Fruit fly (Drosophila melanogaster) whole organism, embryonic: Measurements from ENCODE around the gene CG5355.
A peak's percentile ranks its signal among the peaks of the same experiment; 100 is the strongest.

Experiments used
- Asciz ChIP-seq: fragments of 200-800 bp; sonication (Bioruptor generic); optimal IDR thresholded peaks from 2 replicates; lab custom pipeline; 2017; ENCODE audit warnings: missing biosample characterization, mild to moderate bottlenecking, missing genetic modification characterization, missing genetic modification reagents
- Awh ChIP-seq: fragments of 200-800 bp; sonication (Bioruptor generic); IDR thresholded peaks from 2 replicates; pipeline ENCODE4, ENCODE4 v1.3.6; 2022; ENCODE audit warnings: missing biosample characterization, missing genetic modification characterization
- C15 ChIP-seq: fragments of 200-800 bp; sonication (Bioruptor generic); IDR thresholded peaks from 3 replicates; pipeline ENCODE4 v1.3.6; 2022; ENCODE audit warnings: missing biosample characterization, missing genetic modification characterization
- CG10267 ChIP-seq: fragments of 200-800 bp; sonication (Bioruptor generic); optimal IDR thresholded peaks from 2 replicates; lab custom pipeline; 2018; ENCODE audit warnings: missing biosample characterization, mild to moderate bottlenecking, missing genetic modification characterization, moderate library complexity
- CG10366 ChIP-seq: fragments of 200-800 bp; sonication (Bioruptor generic); IDR thresholded peaks from 2 replicates; pipeline ENCODE4 v1.3.6; 2022; ENCODE audit warnings: missing biosample characterization, missing genetic modification characterization
- CG10654 ChIP-seq: fragments of 200-800 bp; sonication (Bioruptor generic); optimal IDR thresholded peaks from 2 replicates; lab custom pipeline; 2016; ENCODE audit warnings: missing biosample characterization, missing genetic modification characterization
- CG11085 ChIP-seq: fragments of 200-800 bp; sonication (Bioruptor generic); IDR thresholded peaks from 2 replicates; pipeline ENCODE4 v1.3.6; 2022; ENCODE audit warnings: missing biosample characterization, missing genetic modification characterization
- CG11247 ChIP-seq: fragments of 200-800 bp; sonication (Bioruptor generic); IDR thresholded peaks from 2 replicates; pipeline ENCODE4 v1.3.6; 2022; ENCODE audit warnings: missing biosample characterization, missing genetic modification characterization
- CG11398 ChIP-seq: fragments of 200-800 bp; sonication (Bioruptor generic); optimal IDR thresholded peaks from 2 replicates; lab custom pipeline; 2016; ENCODE audit warnings: missing biosample characterization, missing genetic modification characterization
- CG13123 ChIP-seq: fragments of 200-800 bp; sonication (Bioruptor generic); optimal IDR thresholded peaks from 2 replicates; lab custom pipeline; 2016; ENCODE audit warnings: missing biosample characterization, missing genetic modification characterization
- CG15269 ChIP-seq: fragments of 200-800 bp; sonication (Bioruptor generic); optimal IDR thresholded peaks from 2 replicates; lab custom pipeline; 2018; ENCODE audit warnings: missing biosample characterization, mild to moderate bottlenecking, missing genetic modification characterization, moderate library complexity
- CG15514 ChIP-seq: fragments of 200-800 bp; sonication (Bioruptor generic); optimal IDR thresholded peaks from 3 replicates; lab custom pipeline; 2017; ENCODE audit warnings: missing biosample characterization, missing genetic modification characterization, mild to moderate bottlenecking, moderate library complexity, missing genetic modification reagents
- CG1647 ChIP-seq: fragments of 200-800 bp; sonication (Bioruptor generic); optimal IDR thresholded peaks from 3 replicates; lab custom pipeline; 2016; ENCODE audit warnings: missing biosample characterization, missing genetic modification characterization
- CG18011 ChIP-seq: fragments of 200-800 bp; sonication (Bioruptor generic); optimal IDR thresholded peaks from 2 replicates; lab custom pipeline; 2017; ENCODE audit warnings: missing biosample characterization, missing genetic modification characterization, mild to moderate bottlenecking, moderate library complexity, missing genotype
- CG18619 ChIP-seq: fragments of 200-800 bp; sonication (Bioruptor generic); optimal IDR thresholded peaks from 3 replicates; lab custom pipeline; 2017; ENCODE audit warnings: missing biosample characterization, mild to moderate bottlenecking, missing genetic modification characterization
- CG31441 ChIP-seq: fragments of 200-800 bp; sonication (Bioruptor generic); IDR thresholded peaks from 2 replicates; pipeline ENCODE4 v1.3.6; 2022; ENCODE audit warnings: missing biosample characterization, missing genetic modification characterization
- CG4404 ChIP-seq: fragments of 200-800 bp; sonication (Bioruptor generic); IDR thresholded peaks from 2 replicates; pipeline ENCODE4 v1.3.6; 2022; ENCODE audit warnings: missing biosample characterization, missing genetic modification characterization
- CG6272 ChIP-seq: fragments of 200-800 bp; sonication (Bioruptor generic); IDR thresholded peaks from 2 replicates; pipeline ENCODE4 v1.3.6; 2022; ENCODE audit warnings: missing biosample characterization, missing genetic modification characterization
- CG6683 ChIP-seq: fragments of 200-800 bp; sonication (Bioruptor generic); optimal IDR thresholded peaks from 2 replicates; lab custom pipeline; 2017; ENCODE audit warnings: missing biosample characterization, mild to moderate bottlenecking, missing genetic modification characterization, missing genetic modification reagents
- CG6765 ChIP-seq: fragments of 200-800 bp; sonication (Bioruptor generic); optimal IDR thresholded peaks from 3 replicates; lab custom pipeline; 2017; ENCODE audit warnings: missing biosample characterization, mild to moderate bottlenecking, missing genetic modification characterization
- CG7928 ChIP-seq: fragments of 200-800 bp; sonication (Bioruptor generic); optimal IDR thresholded peaks from 2 replicates; lab custom pipeline; 2017; ENCODE audit warnings: missing biosample characterization, mild to moderate bottlenecking, missing genetic modification characterization
- CrebB ChIP-seq: fragments of 200-800 bp; sonication (Bioruptor generic); optimal IDR thresholded peaks from 3 replicates; lab custom pipeline; 2018; ENCODE audit warnings: missing biosample characterization, mild to moderate bottlenecking, missing genetic modification characterization
- D ChIP-seq, 2 experiments: fragments of 200-800 bp in 1 of 2; fragments of >200 bp in 1 of 2; sonication (Bioruptor generic) in 1 of 2; optimal IDR thresholded peaks; 2 replicates in 1 of 2; 3 replicates in 1 of 2; lab custom pipeline; 2017; ENCODE audit warnings: mild to moderate bottlenecking in 1 of 2, missing biosample characterization in 1 of 2, missing genetic modification characterization in 1 of 2, missing genetic modification reagents in 1 of 2
- D19B ChIP-seq: fragments of 200-800 bp; sonication (Bioruptor generic); optimal IDR thresholded peaks from 2 replicates; lab custom pipeline; 2017; ENCODE audit warnings: missing biosample characterization, mild to moderate bottlenecking, missing genetic modification characterization
- Doc3 ChIP-seq: fragments of 200-800 bp; sonication (Bioruptor generic); IDR thresholded peaks from 3 replicates; pipeline ENCODE4 v1.3.6; 2022; ENCODE audit warnings: missing biosample characterization, missing genetic modification characterization; ENCODE audit not compliant: partially characterized antibody
- ERR ChIP-seq: fragments of 200-800 bp; sonication (Bioruptor generic); optimal IDR thresholded peaks from 2 replicates; lab custom pipeline; 2016; ENCODE audit warnings: missing biosample characterization, missing genetic modification characterization
- Eip74EF ChIP-seq, 2 experiments: fragments of 200-800 bp in 1 of 2; fragments of >200 bp in 1 of 2; sonication (Bioruptor generic) in 1 of 2; optimal IDR thresholded peaks; 2 replicates each; lab custom pipeline; 2017 to 2019; ENCODE audit warnings: missing biosample characterization in 2 of 2, missing genetic modification characterization in 2 of 2, mild to moderate bottlenecking in 1 of 2, moderate library complexity in 1 of 2
- Ets65A ChIP-seq: fragments of 200-800 bp; sonication (Bioruptor generic); peaks from one replicate; lab custom pipeline; 2016; ENCODE audit warnings: missing biosample characterization, missing genetic modification characterization
- Ets97D ChIP-seq: fragments of 200-800 bp; sonication (Bioruptor generic); optimal IDR thresholded peaks from 3 replicates; lab custom pipeline; 2016; ENCODE audit warnings: missing biosample characterization, missing genetic modification characterization
- Hsf ChIP-seq: fragments of 200-800 bp; sonication (Bioruptor generic); optimal IDR thresholded peaks from 3 replicates; lab custom pipeline; 2016; ENCODE audit warnings: missing biosample characterization, missing genetic modification characterization
- Nf-YB ChIP-seq: fragments of 200-800 bp; sonication (Bioruptor generic); optimal IDR thresholded peaks from 3 replicates; lab custom pipeline; 2019; ENCODE audit warnings: missing biosample characterization, mild to moderate bottlenecking, missing genetic modification characterization, moderate library complexity
- Ravus ChIP-seq: fragments of 200-800 bp; sonication (Bioruptor generic); IDR thresholded peaks from 2 replicates; pipeline ENCODE4 v1.3.6; 2022; ENCODE audit warnings: missing biosample characterization, missing genetic modification characterization
- Scr ChIP-seq: fragments of 200-800 bp; sonication (Bioruptor generic); IDR thresholded peaks from 2 replicates; pipeline ENCODE4 v1.3.6; 2022; ENCODE audit warnings: missing biosample characterization, missing genetic modification characterization; ENCODE audit not compliant: partially characterized antibody
- Stat92E ChIP-seq, 3 experiments: fragments of >200 bp in 2 of 3; fragments of 200-800 bp in 1 of 3; sonication (Bioruptor generic) in 1 of 3; optimal IDR thresholded peaks; 2 replicates each; lab custom pipeline; 2017 to 2019; ENCODE audit warnings: missing biosample characterization in 3 of 3, missing genetic modification characterization in 3 of 3, mild to moderate bottlenecking in 1 of 3, moderate library complexity in 1 of 3
- Usf ChIP-seq: fragments of 200-800 bp; sonication (Bioruptor generic); optimal IDR thresholded peaks from 2 replicates; lab custom pipeline; 2017; ENCODE audit warnings: missing genotype, missing biosample characterization, missing genetic modification characterization
- ac ChIP-seq: fragments of 200-800 bp; sonication (Bioruptor generic); optimal IDR thresholded peaks from 3 replicates; lab custom pipeline; 2017; ENCODE audit warnings: missing biosample characterization, mild to moderate bottlenecking, missing genetic modification characterization
- bsh ChIP-seq, 2 experiments: fragments of 200-800 bp; sonication (Bioruptor generic); optimal IDR thresholded peaks; 2 replicates each; lab custom pipeline; 2017 to 2018; ENCODE audit warnings: mild to moderate bottlenecking in 2 of 2, missing biosample characterization in 2 of 2, missing genetic modification characterization in 2 of 2, moderate library complexity in 1 of 2
- ems ChIP-seq: fragments of 200-800 bp; sonication (Bioruptor generic); optimal IDR thresholded peaks from 3 replicates; lab custom pipeline; 2016; ENCODE audit warnings: missing biosample characterization, missing genetic modification characterization
- eve ChIP-seq, 2 experiments: fragments of >200 bp; optimal IDR thresholded peaks; 2 replicates each; lab custom pipeline; 2017; ENCODE audit warnings: missing biosample characterization in 2 of 2, missing genetic modification characterization in 2 of 2
- exex ChIP-seq: fragments of 200-800 bp; sonication (Bioruptor generic); optimal IDR thresholded peaks from 4 replicates; lab custom pipeline; 2018; ENCODE audit warnings: missing biosample characterization, mild to moderate bottlenecking, missing genetic modification characterization, moderate library complexity
- gsb-n ChIP-seq: fragments of 200-800 bp; sonication (Bioruptor generic); optimal IDR thresholded peaks from 3 replicates; lab custom pipeline; 2018; ENCODE audit warnings: missing biosample characterization, mild to moderate bottlenecking, missing genetic modification characterization
- insv ChIP-seq, 2 experiments: fragments of 200-800 bp; sonication (Bioruptor generic); optimal IDR thresholded peaks; 3 replicates each; lab custom pipeline; 2016 to 2018; ENCODE audit warnings: missing biosample characterization in 2 of 2, missing genetic modification characterization in 2 of 2
- kay ChIP-seq: fragments of 200-800 bp; sonication (Bioruptor generic); optimal IDR thresholded peaks from 2 replicates; lab custom pipeline; 2016; ENCODE audit warnings: missing biosample characterization, missing genetic modification characterization
- nerfin-1 ChIP-seq: fragments of 200-800 bp; sonication (Bioruptor generic); optimal IDR thresholded peaks from 3 replicates; lab custom pipeline; 2019; ENCODE audit warnings: missing biosample characterization, mild to moderate bottlenecking, missing genetic modification characterization, moderate library complexity
- pzg ChIP-seq: fragments of 200-800 bp; sonication (Bioruptor generic); optimal IDR thresholded peaks from 3 replicates; lab custom pipeline; 2018; ENCODE audit warnings: missing biosample characterization, mild to moderate bottlenecking, missing genetic modification characterization, moderate library complexity
- schlank ChIP-seq: fragments of 200-800 bp; sonication (Bioruptor generic); optimal IDR thresholded peaks from 2 replicates; lab custom pipeline; 2018; ENCODE audit warnings: missing biosample characterization, mild to moderate bottlenecking, missing genetic modification characterization
- sens ChIP-seq: fragments of 200-800 bp; sonication (Bioruptor generic); peaks from one replicate; lab custom pipeline; 2016; ENCODE audit warnings: missing biosample characterization, missing genetic modification characterization
- tna ChIP-seq: fragments of 200-800 bp; sonication (Bioruptor generic); IDR thresholded peaks from 2 replicates; pipeline ENCODE4 v1.3.6; 2022; ENCODE audit warnings: missing biosample characterization, missing genetic modification characterization; ENCODE audit not compliant: partially characterized antibody
- vfl ChIP-seq: fragments of 200-800 bp; sonication (Bioruptor generic); optimal IDR thresholded peaks from 2 replicates; lab custom pipeline; 2016; ENCODE audit warnings: missing biosample characterization, missing genetic modification characterization

The CG5355 gene

DNA sequence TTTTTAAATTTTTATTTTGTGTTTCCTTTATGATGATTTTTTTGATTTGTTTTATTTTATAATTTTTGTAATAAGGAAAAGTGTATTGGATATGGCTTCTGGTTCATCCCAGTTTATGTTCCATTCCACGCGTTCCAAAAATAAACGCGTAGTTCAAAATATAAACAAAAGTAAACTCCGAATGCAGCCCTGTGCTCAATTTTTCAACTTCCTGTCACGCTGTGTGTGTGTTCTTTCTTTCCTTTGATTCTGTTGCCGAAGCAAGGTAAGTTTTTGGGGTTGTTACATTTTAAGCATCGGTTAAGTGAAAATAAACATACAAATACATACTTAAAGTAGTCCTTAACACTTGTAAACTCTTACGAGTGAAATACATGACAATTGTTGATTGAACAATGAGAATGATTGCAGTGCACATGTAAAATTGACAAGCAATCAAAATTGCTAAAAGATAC, 5.1 kb downstream of the CG5355 start, which contains the start of the genes Ip259 and RpS27A (continued):
- TF ChIP-seq Ets65A, result peak; percentile 98
- no peak; the same call in 1 of the 2 replicates for TF ChIP-seq tna (GFP tag; lab: Robert Waterston, UW)
- TF ChIP-seq CG11085 (GFP tag; lab: Robert Waterston, UW), result peak; percentile 75
- TF ChIP-seq CG11247, result peak; percentile 68
- TF ChIP-seq CG10654 (GFP tag; lab: Kevin White, UChicago), result peak; percentile 69
- TF ChIP-seq gsb-n (tag; lab: Kevin White, UChicago), result peak; percentile 67
- peak; percentile 69 for TF ChIP-seq CG7928
- peak in 1 of 2 experiments; percentile 77 for TF ChIP-seq eve (GFP tag; optimal IDR thresholded peaks at IDR 0.05; lab: Kevin White, UChicago)
- peak; percentile 75 for TF ChIP-seq Awh (GFP tag; lab: Robert Waterston, UW)
- peak; percentile 60 for TF ChIP-seq CG10267 (tag; lab: Kevin White, UChicago)
- TF ChIP-seq CG15514 (GFP tag; lab: Kevin White, UChicago), result peak; percentile 92
- TF ChIP-seq Doc3 (GFP tag; lab: Robert Waterston, UW), result no peak
- TF ChIP-seq Stat92E (GFP tag; optimal IDR thresholded peaks at IDR 0.05; lab: Kevin White, UChicago), result peak in 1 of 3 experiments; percentile 65
- TF ChIP-seq CG1647, result peak; percentile 64
- TF ChIP-seq sens, result peak; percentile 74
- no peak for TF ChIP-seq ERR
- TF ChIP-seq Eip74EF (GFP tag; optimal IDR thresholded peaks at IDR 0.05; lab: Kevin White, UChicago), result peak in 1 of 2 experiments; percentile 64
- peak; percentile 78 for TF ChIP-seq Usf (GFP tag; lab: Kevin White, UChicago)
- peak; percentile 58 for TF ChIP-seq Nf-YB (GFP tag; lab: Kevin White, UChicago)
- no peak for TF ChIP-seq exex (tag; lab: Kevin White, UChicago)
- TF ChIP-seq CG31441 (GFP tag; lab: Robert Waterston, UW), result no peak; the same call in 1 of the 2 replicates
- TF ChIP-seq CrebB (tag; lab: Kevin White, UChicago), result peak; percentile 73
- TF ChIP-seq CG13123 (GFP tag; lab: Kevin White, UChicago), result peak; percentile 30
- TF ChIP-seq CG18011 (GFP tag; lab: Kevin White, UChicago), result peak; percentile 55
- TF ChIP-seq Hsf (GFP tag; lab: Kevin White, UChicago), result peak; percentile 80
- TF ChIP-seq insv (GFP tag; optimal IDR thresholded peaks at IDR 0.05; lab: Kevin White, UChicago), result peak in 1 of 2 experiments; percentile 62
- TF ChIP-seq CG6765 (GFP tag; lab: Kevin White, UChicago), result peak; percentile 86
- no peak for TF ChIP-seq Ravus (GFP tag; lab: Robert Waterston, UW)
- peak; percentile 70 for TF ChIP-seq Asciz (GFP tag; lab: Kevin White, UChicago)
- peak; percentile 73 for TF ChIP-seq pzg (GFP tag; lab: Kevin White, UChicago)
- TF ChIP-seq CG6683 (GFP tag; lab: Kevin White, UChicago), result peak; percentile 51
- peak; percentile 84 for TF ChIP-seq CG18619 (GFP tag; lab: Kevin White, UChicago)
- no peak for TF ChIP-seq kay (GFP tag; lab: Kevin White, UChicago)
- peak; percentile 59 for TF ChIP-seq nerfin-1 (tag; lab: Kevin White, UChicago)
- peak; percentile 67 for TF ChIP-seq CG11398 (GFP tag; lab: Kevin White, UChicago)
- TF ChIP-seq Ets97D (GFP tag; lab: Kevin White, UChicago), result peak; percentile 99
- TF ChIP-seq C15, result peak; percentile 65; the same call in 2 of the 3 replicates
- no peak for TF ChIP-seq Scr (GFP tag; lab: Robert Waterston, UW)
- TF ChIP-seq D19B, result peak; percentile 56
- no peak for TF ChIP-seq CG4404 (GFP tag; lab: Robert Waterston, UW)
- TF ChIP-seq CG15269 (tag; lab: Kevin White, UChicago), result no peak
- peak in 1 of 2 experiments; percentile 61 for TF ChIP-seq bsh (GFP tag; optimal IDR thresholded peaks at IDR 0.05; lab: Kevin White, UChicago)
- TF ChIP-seq ems (GFP tag; lab: Kevin White, UChicago), result peak; percentile 21
- TF ChIP-seq D (optimal IDR thresholded peaks at IDR 0.05; lab: Kevin White, UChicago), result no peak
- TF ChIP-seq D (GFP tag; optimal IDR thresholded peaks at IDR 0.05; lab: Kevin White, UChicago), result peak; percentile 62
- TF ChIP-seq vfl (GFP tag; lab: Kevin White, UChicago), result peak; percentile 34
- TF ChIP-seq ac (GFP tag; lab: Kevin White, UChicago), result peak; percentile 62
- TF ChIP-seq CG6272, result peak; percentile 61; the same call in 1 of the 2 replicates
- no peak; the same call in 1 of the 2 replicates for TF ChIP-seq CG10366 (GFP tag; lab: Robert Waterston, UW)
- TF ChIP-seq schlank, result peak; percentile 54
